Fruit fly (Drosophila melanogaster): ENCODE data around the gene Blos2.

The Blos2 gene

dm6 chr3L:11089805-11090440, 28.6 kb downstream of the Blos2 start (continued):
- peak; percentile 69; the same call in 1 of the 2 replicates for TF ChIP-seq sob (GFP tag; IDR thresholded peaks at IDR 0.05)
- TF ChIP-seq CG10267 (tag; optimal IDR thresholded peaks at IDR 0.05): peak; percentile 88
- TF ChIP-seq CG6689 (GFP tag; IDR thresholded peaks at IDR 0.05): peak; percentile 90
- TF ChIP-seq CG18619 (GFP tag; optimal IDR thresholded peaks at IDR 0.05): peak; percentile 93
- no peak; the same call in none of the 3 replicates for TF ChIP-seq CG7357 (GFP tag; IDR thresholded peaks at IDR 0.05)
- TF ChIP-seq CG15696 (tag; optimal IDR thresholded peaks at IDR 0.05): peak; percentile 93
- peak; percentile 79 for TF ChIP-seq Drgx (GFP tag; IDR thresholded peaks at IDR 0.05)
- TF ChIP-seq CG16813 (GFP tag; IDR thresholded peaks at IDR 0.05; ENCODE audit: partially characterized antibody): peak; percentile 49; the same call in 1 of the 3 replicates
- TF ChIP-seq CG8089 (GFP tag; optimal IDR thresholded peaks at IDR 0.05): peak; percentile 69
- peak; percentile 77 for TF ChIP-seq Deaf1 (tag; optimal IDR thresholded peaks at IDR 0.05)
- peak; percentile 39; the same call in 1 of the 2 replicates for TF ChIP-seq peb (GFP tag; IDR thresholded peaks at IDR 0.05)
- TF ChIP-seq CG17568 (GFP tag; optimal IDR thresholded peaks at IDR 0.05): peak; percentile 77
- peak; percentile 43 for TF ChIP-seq ase (GFP tag; IDR thresholded peaks at IDR 0.05)
- peak in 1 of 2 experiments; percentile 62 for TF ChIP-seq insv (GFP tag; optimal IDR thresholded peaks at IDR 0.05)
- TF ChIP-seq Mes4 (GFP tag; optimal IDR thresholded peaks at IDR 0.05): peak; percentile 85
- TF ChIP-seq CG4404 (GFP tag; IDR thresholded peaks at IDR 0.05): peak; percentile 65
- TF ChIP-seq GATAe (GFP tag; conservative IDR thresholded peaks at IDR 0.05): no peak
- peak; percentile 86 for TF ChIP-seq ewg (GFP tag; optimal IDR thresholded peaks at IDR 0.05)
- peak; percentile 47; the same call in 1 of the 2 replicates for TF ChIP-seq al (GFP tag; IDR thresholded peaks at IDR 0.05)
- TF ChIP-seq HLH3B (GFP tag; IDR thresholded peaks at IDR 0.05): peak; percentile 71
- peak; percentile 78 for TF ChIP-seq salm (tag; optimal IDR thresholded peaks at IDR 0.05)
- peak; percentile 90 for TF ChIP-seq CG13296 (GFP tag; optimal IDR thresholded peaks at IDR 0.05)
- TF ChIP-seq Ssrp (tag; optimal IDR thresholded peaks at IDR 0.05): peak; percentile 94
- peak; percentile 80 for TF ChIP-seq esg (GFP tag; conservative IDR thresholded peaks at IDR 0.05)
- TF ChIP-seq Sin3A (optimal IDR thresholded peaks at IDR 0.05): no peak
- peak; percentile 54 for TF ChIP-seq her (GFP tag; optimal IDR thresholded peaks at IDR 0.05)
- peak; percentile 94 for TF ChIP-seq dmrt99B (tag; optimal IDR thresholded peaks at IDR 0.05)
- TF ChIP-seq Lim3 (GFP tag; IDR thresholded peaks at IDR 0.05): peak; percentile 33; the same call in 1 of the 2 replicates
- peak; percentile 61 for TF ChIP-seq ash1 (GFP tag; optimal IDR thresholded peaks at IDR 0.05)
- peak; percentile 79 for TF ChIP-seq vvl (GFP tag; IDR thresholded peaks at IDR 0.05)
- no peak for TF ChIP-seq zf30C (GFP tag; optimal IDR thresholded peaks at IDR 0.05)
- TF ChIP-seq CG31224 (GFP tag; IDR thresholded peaks at IDR 0.05): 0 out of 2 replicates have a peak, but pooled peaks have one; percentile 32
- no peak for TF ChIP-seq Tbp (GFP tag; optimal IDR thresholded peaks at IDR 0.05)
- TF ChIP-seq pita (GFP tag; optimal IDR thresholded peaks at IDR 0.05): no peak
- TF ChIP-seq CG3838 (GFP tag; optimal IDR thresholded peaks at IDR 0.05): peak; percentile 79
- TF ChIP-seq Aef1 (GFP tag; IDR thresholded peaks at IDR 0.05): peak; percentile 59
- peak; percentile 79 for TF ChIP-seq NC2β (GFP tag; optimal IDR thresholded peaks at IDR 0.05)
- TF ChIP-seq Dfd (GFP tag; optimal IDR thresholded peaks at IDR 0.05): no peak
- TF ChIP-seq NFAT (GFP tag; IDR thresholded peaks at IDR 0.05): no peak
- peak; percentile 50 for TF ChIP-seq CG8765 (GFP tag; IDR thresholded peaks at IDR 0.05)
- TF ChIP-seq CG15269 (tag; optimal IDR thresholded peaks at IDR 0.05): peak; percentile 95
- TF ChIP-seq Poxn (GFP tag; IDR thresholded peaks at IDR 0.05): no peak
- peak; percentile 73; the same call in 1 of the 2 replicates for TF ChIP-seq klu (GFP tag; IDR thresholded peaks at IDR 0.05)
- TF ChIP-seq CG9876 (GFP tag; optimal IDR thresholded peaks at IDR 0.05): peak; percentile 23
- TF ChIP-seq slbo (GFP tag; IDR thresholded peaks at IDR 0.05): peak; percentile 44; the same call in 1 of the 2 replicates
- TF ChIP-seq gsb-n (tag; optimal IDR thresholded peaks at IDR 0.05): peak; percentile 85
- peak; percentile 57 for TF ChIP-seq ttk (GFP tag; IDR thresholded peaks at IDR 0.05)
- peak; percentile 86 for TF ChIP-seq CG5180 (GFP tag; optimal IDR thresholded peaks at IDR 0.05)
- peak; percentile 94; the same call in 1 of the 2 replicates for TF ChIP-seq chm (GFP tag; IDR thresholded peaks at IDR 0.05)
- peak; percentile 65 for TF ChIP-seq CG14965 (GFP tag; optimal IDR thresholded peaks at IDR 0.05; ENCODE audit: borderline replicate concordance)
- TF ChIP-seq B-H2 (GFP tag; optimal IDR thresholded peaks at IDR 0.05): no peak
